Worm (Caenorhabditis elegans): ENCODE data around the gene Y49G5B.1.

Y49G5B.1 gene

DNA sequence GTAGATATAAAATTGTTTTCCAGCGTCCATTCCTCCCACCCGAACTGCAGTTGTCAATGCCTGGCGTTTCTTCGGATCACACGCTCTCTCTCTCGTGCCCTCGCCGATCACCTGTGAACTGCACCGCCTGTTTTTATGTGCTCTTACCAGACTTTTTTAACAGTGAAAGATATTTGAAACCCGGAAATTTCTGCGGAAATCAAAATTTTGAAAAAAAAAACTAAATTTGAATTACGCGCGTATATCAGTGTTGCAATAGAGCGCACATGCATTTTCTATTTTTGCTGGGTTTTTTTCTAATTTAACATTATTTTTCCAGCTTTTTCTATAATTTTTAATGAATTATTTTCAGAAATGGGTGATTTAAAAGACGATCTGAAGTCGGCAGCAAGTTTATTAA, 19.0 kb upstream of the Y49G5B.1 start, which contains the start of gene ttc-37:
Gene ttc-37, plus strand, starts transcription at position 349 of the 400 bp plus-strand sequence.
- TF ChIP-seq ceh-32 (tag; optimal IDR thresholded peaks at IDR 0.05; ENCODE audit: poor library complexity) (no peak), mes-2 (tag; optimal IDR thresholded peaks at IDR 0.05; ENCODE audit: poor library complexity, severe bottlenecking) (no peak), snpc-4 (tag; optimal IDR thresholded peaks at IDR 0.05) (no peak), unc-130 (GFP tag; optimal IDR thresholded peaks at IDR 0.05) (no peak), hmg-1.1 (GFP tag; IDR thresholded peaks at IDR 0.05) (peak; percentile 45; the same call in 1 of the 2 replicates), aly-2 (tag; optimal IDR thresholded peaks at IDR 0.05) (no peak), aha-1 (tag) (peak; percentile 88), nhr-76 (tag; optimal IDR thresholded peaks at IDR 0.05) (no peak), ceh-82 (tag; optimal IDR thresholded peaks at IDR 0.05) (no peak), lsy-2 (tag; optimal IDR thresholded peaks at IDR 0.05) (peak in 1 of 2 experiments; percentile 71), pqm-1 (tag; optimal IDR thresholded peaks at IDR 0.05) (no peak), unc-39 (tag; optimal IDR thresholded peaks at IDR 0.05) (no peak), nhr-28 (tag; optimal IDR thresholded peaks at IDR 0.05) (peak; percentile 25), zfp-3 (GFP tag; conservative IDR thresholded peaks at IDR 0.05) (no peak), F49E8.2 (tag; optimal IDR thresholded peaks at IDR 0.05; ENCODE audit: borderline replicate concordance) (no peak), lin-13 (GFP tag; optimal IDR thresholded peaks at IDR 0.05) (no peak), lin-15B (tag; optimal IDR thresholded peaks at IDR 0.05) (no peak), ztf-7 (tag; optimal IDR thresholded peaks at IDR 0.05) (no peak), hif-1 (tag; optimal IDR thresholded peaks at IDR 0.05) (no peak), mep-1 (tag; optimal IDR thresholded peaks at IDR 0.05) (peak; percentile 14), lin-29 (GFP tag; IDR thresholded peaks at IDR 0.05) (no peak), dpl-1 (GFP tag; optimal IDR thresholded peaks at IDR 0.05) (peak; percentile 95), lim-7 (GFP tag; IDR thresholded peaks at IDR 0.05) (no peak), dmd-8 (GFP tag; IDR thresholded peaks at IDR 0.05) (no peak), rbr-2 (tag; optimal IDR thresholded peaks at IDR 0.05) (peak; percentile 6), lin-38 (GFP tag; IDR thresholded peaks at IDR 0.05) (peak; percentile 96), dve-1 (tag; optimal IDR thresholded peaks at IDR 0.05; ENCODE audit: insufficient read depth) (no peak), daf-16 (GFP tag; optimal IDR thresholded peaks at IDR 0.05) (peak in 1 of 2 experiments; percentile 79), daf-16 (tag; optimal IDR thresholded peaks at IDR 0.05) (no peak), nhr-6 (tag; optimal IDR thresholded peaks at IDR 0.05) (peak; percentile 3), nhr-77 (tag; optimal IDR thresholded peaks at IDR 0.05) (peak; percentile 2), zip-2 (tag; optimal IDR thresholded peaks at IDR 0.05) (no peak), hlh-30 (tag; optimal IDR thresholded peaks at IDR 0.05; ENCODE audit: insufficient read depth) (peak; percentile 36), Y5F2A.4 (GFP tag; optimal IDR thresholded peaks at IDR 0.05) (no peak)

DNA sequence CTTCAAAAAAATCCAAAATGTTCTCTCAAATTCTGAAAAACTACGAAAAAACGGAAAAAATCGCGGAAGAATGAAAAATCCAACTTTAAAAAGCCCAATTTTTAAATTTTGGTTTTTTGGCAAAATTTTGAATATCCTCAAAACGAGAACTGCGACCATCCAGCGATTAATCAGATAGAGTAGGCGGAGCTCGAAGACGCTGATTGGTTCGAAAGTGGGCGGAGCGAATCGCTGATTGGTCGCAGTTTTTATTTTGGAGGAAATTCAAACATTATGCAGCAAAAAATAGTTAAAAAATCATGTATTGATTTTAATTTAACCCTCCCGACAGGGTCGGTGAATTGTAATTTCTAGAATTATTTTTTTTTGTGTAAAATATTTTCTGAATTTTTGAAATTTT, 9.5 kb upstream of the Y49G5B.1 start:
- TF ChIP-seq lir-3 (tag; optimal IDR thresholded peaks at IDR 0.05) = no peak
- TF ChIP-seq dmd-6 (GFP tag; IDR thresholded peaks at IDR 0.05) = no peak
- no peak for TF ChIP-seq set-16 (GFP tag; IDR thresholded peaks at IDR 0.05)
- no peak for TF ChIP-seq duxl-1 (tag; optimal IDR thresholded peaks at IDR 0.05; ENCODE audit: poor library complexity)
- TF ChIP-seq ceh-20 (GFP tag; IDR thresholded peaks at IDR 0.05) = no peak
- TF ChIP-seq nhr-41 (GFP tag; IDR thresholded peaks at IDR 0.05) = no peak
- no peak for TF ChIP-seq unc-130 (GFP tag; optimal IDR thresholded peaks at IDR 0.05)
- no peak for TF ChIP-seq lsy-2 (tag; optimal IDR thresholded peaks at IDR 0.05)
- no peak for TF ChIP-seq T20F7.1 (GFP tag; optimal IDR thresholded peaks at IDR 0.05)
- TF ChIP-seq lin-38 (GFP tag; IDR thresholded peaks at IDR 0.05) = no peak
- no peak for TF ChIP-seq unc-39 (tag; optimal IDR thresholded peaks at IDR 0.05)
- no peak for TF ChIP-seq F26F4.8 (GFP tag; conservative IDR thresholded peaks at IDR 0.05)
- no peak for TF ChIP-seq hif-1 (tag; optimal IDR thresholded peaks at IDR 0.05)
- no peak for TF ChIP-seq egl-27 (tag; optimal IDR thresholded peaks at IDR 0.05)
- no peak for TF ChIP-seq gei-8 (GFP tag; optimal IDR thresholded peaks at IDR 0.05)
- TF ChIP-seq jun-1 (tag; optimal IDR thresholded peaks at IDR 0.05) = no peak
- no peak for TF ChIP-seq nhr-11 (tag; optimal IDR thresholded peaks at IDR 0.05)
- TF ChIP-seq zag-1 (tag; optimal IDR thresholded peaks at IDR 0.05) = no peak
- no peak for TF ChIP-seq nhr-237 (tag; optimal IDR thresholded peaks at IDR 0.05)
- no peak for TF ChIP-seq T26A8.4 (GFP tag; IDR thresholded peaks at IDR 0.05)
